Fruit fly (Drosophila melanogaster) whole organism, embryonic: ENCODE results near the gene CG10140.

ENCODE experiments used
- Aef1 ChIP-seq: fragments of 200-800 bp; sonication (Bioruptor generic); IDR thresholded peaks from 3 replicates; pipeline ENCODE4 v1.3.6; 2022; ENCODE audit warnings: missing biosample characterization, missing genetic modification characterization
- Atf6 ChIP-seq: fragments of 200-800 bp; sonication (Bioruptor generic); IDR thresholded peaks from 2 replicates; pipeline ENCODE4 v1.3.6; 2022; ENCODE audit warnings: missing biosample characterization, missing genetic modification characterization
- Bgb ChIP-seq: fragments of 200-800 bp; sonication (Bioruptor generic); IDR thresholded peaks from 2 replicates; pipeline ENCODE4 v1.3.6; 2022; ENCODE audit warnings: missing biosample characterization, missing genetic modification characterization; ENCODE audit not compliant: partially characterized antibody
- Blimp-1 ChIP-seq: fragments of 200-800 bp; sonication (Bioruptor generic); optimal IDR thresholded peaks from 3 replicates; lab custom pipeline; 2018; ENCODE audit warnings: missing biosample characterization, missing genetic modification characterization, mild to moderate bottlenecking, moderate library complexity, missing genetic modification reagents
- CG10366 ChIP-seq: fragments of 200-800 bp; sonication (Bioruptor generic); IDR thresholded peaks from 2 replicates; pipeline ENCODE4 v1.3.6; 2022; ENCODE audit warnings: missing biosample characterization, missing genetic modification characterization
- CG10959 ChIP-seq: fragments of 200-800 bp; sonication (Bioruptor generic); IDR thresholded peaks from 2 replicates; pipeline ENCODE4 v1.3.6; 2022; ENCODE audit warnings: missing biosample characterization, missing genetic modification characterization
- CG11085 ChIP-seq: fragments of 200-800 bp; sonication (Bioruptor generic); IDR thresholded peaks from 2 replicates; pipeline ENCODE4 v1.3.6; 2022; ENCODE audit warnings: missing biosample characterization, missing genetic modification characterization
- CG15601 ChIP-seq: fragments of 200-800 bp; sonication (Bioruptor generic); optimal IDR thresholded peaks from 3 replicates; lab custom pipeline; 2019; ENCODE audit warnings: missing biosample characterization, mild to moderate bottlenecking, missing genetic modification characterization, moderate library complexity
- CG17802 ChIP-seq: fragments of 200-800 bp; sonication (Bioruptor generic); optimal IDR thresholded peaks from 2 replicates; lab custom pipeline; 2018; ENCODE audit warnings: missing biosample characterization, mild to moderate bottlenecking, missing genetic modification characterization, moderate library complexity
- CG2129 ChIP-seq: fragments of 200-800 bp; sonication (Bioruptor generic); IDR thresholded peaks from 2 replicates; pipeline ENCODE4 v1.3.6; 2022; ENCODE audit warnings: missing biosample characterization, missing genetic modification characterization; ENCODE audit not compliant: partially characterized antibody
- CG2712 ChIP-seq: fragments of 200-800 bp; optimal IDR thresholded peaks from 3 replicates; lab custom pipeline; 2019; ENCODE audit warnings: missing biosample characterization, mild to moderate bottlenecking, missing genetic modification characterization, moderate library complexity
- CG3163 ChIP-seq: fragments of 200-800 bp; sonication (Bioruptor generic); optimal IDR thresholded peaks from 3 replicates; lab custom pipeline; 2016; ENCODE audit warnings: missing biosample characterization, missing genetic modification characterization
- CG32767 ChIP-seq: fragments of 200-800 bp; sonication (Bioruptor generic); IDR thresholded peaks from 2 replicates; pipeline ENCODE4 v1.3.6; 2022; ENCODE audit warnings: missing biosample characterization, missing genetic modification characterization
- CG33557 ChIP-seq: fragments of 200-800 bp; sonication (Bioruptor generic); optimal IDR thresholded peaks from 2 replicates; lab custom pipeline; 2019; ENCODE audit warnings: missing biosample characterization, mild to moderate bottlenecking, missing genetic modification characterization, moderate library complexity
- CG6765 ChIP-seq: fragments of 200-800 bp; sonication (Bioruptor generic); optimal IDR thresholded peaks from 3 replicates; lab custom pipeline; 2017; ENCODE audit warnings: missing biosample characterization, mild to moderate bottlenecking, missing genetic modification characterization
- Deaf1 ChIP-seq: fragments of 200-800 bp; optimal IDR thresholded peaks from 3 replicates; lab custom pipeline; 2019; ENCODE audit warnings: missing biosample characterization, mild to moderate bottlenecking, missing genetic modification characterization, moderate library complexity
- Dip2 ChIP-seq: fragments of 200-800 bp; sonication (Bioruptor generic); IDR thresholded peaks from 2 replicates; pipeline ENCODE4 v1.3.6; 2022; ENCODE audit warnings: missing biosample characterization, missing genetic modification characterization
- Drgx ChIP-seq: fragments of 200-800 bp; sonication (Bioruptor generic); IDR thresholded peaks from 2 replicates; pipeline ENCODE4 v1.3.6; 2022; ENCODE audit warnings: missing biosample characterization, missing genetic modification characterization
- Fer1 ChIP-seq: fragments of 200-800 bp; sonication (Bioruptor generic); optimal IDR thresholded peaks from 2 replicates; lab custom pipeline; 2017; ENCODE audit warnings: missing biosample characterization, mild to moderate bottlenecking, missing genetic modification characterization
- HLH3B ChIP-seq: fragments of 200-800 bp; sonication (Bioruptor generic); IDR thresholded peaks from 2 replicates; pipeline ENCODE4 v1.3.6; 2022; ENCODE audit warnings: missing biosample characterization, missing genetic modification characterization
- Hand ChIP-seq: fragments of 200-800 bp; sonication (Bioruptor generic); optimal IDR thresholded peaks from 2 replicates; lab custom pipeline; 2017; ENCODE audit warnings: mild to moderate bottlenecking, missing biosample characterization, missing genetic modification reagents, missing genetic modification characterization
- Med ChIP-seq: fragments of 200-800 bp; sonication (Bioruptor generic); peaks from one replicate; lab custom pipeline; 2016; ENCODE audit warnings: missing biosample characterization, missing genetic modification characterization, mild to moderate bottlenecking, inconsistent platforms, moderate library complexity
- Myb ChIP-seq: fragments of 200-800 bp; sonication (Bioruptor generic); optimal IDR thresholded peaks from 2 replicates; lab custom pipeline; 2016; ENCODE audit warnings: missing biosample characterization, missing genetic modification characterization
- NFAT ChIP-seq: fragments of 200-800 bp; sonication (Bioruptor generic); IDR thresholded peaks from 2 replicates; pipeline ENCODE4 v1.3.6; 2022; ENCODE audit warnings: missing biosample characterization, missing genetic modification characterization
- Opbp ChIP-seq: fragments of 200-800 bp; sonication (Bioruptor generic); IDR thresholded peaks from 3 replicates; pipeline ENCODE4 v1.3.6; 2022; ENCODE audit warnings: missing biosample characterization, missing genetic modification characterization; ENCODE audit not compliant: partially characterized antibody
- Trl ChIP-seq, 3 experiments: fragments of >200 bp in 2 of 3; fragments of 200-800 bp in 1 of 3; sonication (Bioruptor generic) in 1 of 3; optimal IDR thresholded peaks; 2 replicates in 1 of 3; 3 replicates in 2 of 3; lab custom pipeline; 2016 to 2017; ENCODE audit warnings: missing biosample characterization in 1 of 3, missing genetic modification characterization in 1 of 3
- ap ChIP-seq: fragments of 200-800 bp; sonication (Bioruptor generic); IDR thresholded peaks from 2 replicates; pipeline ENCODE4 v1.3.6; 2022; ENCODE audit warnings: missing biosample characterization, missing genetic modification characterization
- ash1 ChIP-seq: fragments of 200-800 bp; sonication (Bioruptor generic); optimal IDR thresholded peaks from 2 replicates; lab custom pipeline; 2018; ENCODE audit warnings: missing biosample characterization, mild to moderate bottlenecking, missing genetic modification characterization
- bsh ChIP-seq, 2 experiments: fragments of 200-800 bp; sonication (Bioruptor generic); optimal IDR thresholded peaks; 2 replicates each; lab custom pipeline; 2017 to 2018; ENCODE audit warnings: mild to moderate bottlenecking in 2 of 2, missing biosample characterization in 2 of 2, missing genetic modification characterization in 2 of 2, moderate library complexity in 1 of 2
- chinmo ChIP-seq: fragments of 200-800 bp; sonication (Bioruptor generic); IDR thresholded peaks from 4 replicates; pipeline ENCODE4 v1.3.6; 2022; ENCODE audit warnings: missing biosample characterization, missing genetic modification characterization; ENCODE audit not compliant: partially characterized antibody
- ci ChIP-seq: fragments of 200-800 bp; sonication (Bioruptor generic); IDR thresholded peaks from 3 replicates; pipeline ENCODE4 v1.3.6; 2022; ENCODE audit warnings: missing biosample characterization, missing genetic modification characterization
- crol ChIP-seq: fragments of 200-800 bp; sonication (Bioruptor generic); IDR thresholded peaks from 2 replicates; pipeline ENCODE4 v1.3.6; 2022; ENCODE audit warnings: missing biosample characterization, missing genetic modification characterization
- ewg ChIP-seq: fragments of 200-800 bp; sonication (Bioruptor generic); optimal IDR thresholded peaks from 3 replicates; lab custom pipeline; 2017; ENCODE audit warnings: mild to moderate bottlenecking, missing biosample characterization, missing genetic modification reagents, missing genetic modification characterization
- hth ChIP-seq: fragments of >200 bp; optimal IDR thresholded peaks from 2 replicates; lab custom pipeline; 2017; ENCODE audit warnings: inconsistent platforms
- mld ChIP-seq: fragments of 200-800 bp; sonication (Bioruptor generic); IDR thresholded peaks from 3 replicates; pipeline ENCODE4 v1.3.6; 2022; ENCODE audit warnings: missing biosample characterization, missing genetic modification characterization; ENCODE audit not compliant: partially characterized antibody
- nom ChIP-seq: fragments of 200-800 bp; sonication (Bioruptor generic); optimal IDR thresholded peaks from 2 replicates; lab custom pipeline; 2017; ENCODE audit warnings: missing biosample characterization, missing genetic modification characterization, mild to moderate bottlenecking, moderate library complexity, missing genetic modification reagents
- sisA ChIP-seq: fragments of 200-800 bp; sonication (Bioruptor generic); IDR thresholded peaks from 2 replicates; pipeline ENCODE4 v1.3.6; 2022; ENCODE audit warnings: missing biosample characterization, missing genetic modification characterization
- so ChIP-seq: fragments of 200-800 bp; sonication (Bioruptor generic); IDR thresholded peaks from 3 replicates; pipeline ENCODE4 v1.3.6; 2022; ENCODE audit warnings: missing biosample characterization, missing genetic modification characterization
- sr ChIP-seq: fragments of 200-800 bp; sonication (Bioruptor generic); IDR thresholded peaks from 3 replicates; pipeline ENCODE4 v1.3.6; 2022; ENCODE audit warnings: missing biosample characterization, missing genetic modification characterization
- tin ChIP-seq: fragments of 200-800 bp; sonication (Bioruptor generic); optimal IDR thresholded peaks from 3 replicates; lab custom pipeline; 2016; ENCODE audit warnings: missing biosample characterization, missing genetic modification characterization
- tna ChIP-seq: fragments of 200-800 bp; sonication (Bioruptor generic); IDR thresholded peaks from 2 replicates; pipeline ENCODE4 v1.3.6; 2022; ENCODE audit warnings: missing biosample characterization, missing genetic modification characterization; ENCODE audit not compliant: partially characterized antibody
- vvl ChIP-seq: fragments of 200-800 bp; sonication (Bioruptor generic); IDR thresholded peaks from 2 replicates; pipeline ENCODE4 v1.3.6; 2022; ENCODE audit warnings: missing biosample characterization, missing genetic modification characterization

The CG10140 gene

dm6 chr3L:13435170-13435727 is 5.0 kb downstream of the CG10140 start, which contains the start of gene CG10713:
Gene CG10713, minus strand, starts transcription at chr3L:13435229.
- TF ChIP-seq vvl: peak; percentile 29; the same call in 1 of the 2 replicates
- 0 out of 3 replicates have a peak, but pooled peaks have one; percentile 50 for TF ChIP-seq mld (GFP tag; lab: Robert Waterston, UW)
- TF ChIP-seq tna (GFP tag; lab: Robert Waterston, UW): no peak
- TF ChIP-seq sr: 0 out of 3 replicates have a peak, but pooled peaks have one; percentile 52
- TF ChIP-seq crol: peak; percentile 81
- TF ChIP-seq CG3163 (GFP tag; lab: Kevin White, UChicago): peak; percentile 89
- TF ChIP-seq Dip2 (GFP tag; lab: Robert Waterston, UW): no peak
- peak; percentile 29; the same call in 1 of the 3 replicates for TF ChIP-seq Aef1
- TF ChIP-seq hth (lab: Kevin White, UChicago): no peak
- TF ChIP-seq CG10959 (GFP tag; lab: Robert Waterston, UW): no peak
- TF ChIP-seq CG11085: 0 out of 2 replicates have a peak, but pooled peaks have one; percentile 7
- peak; percentile 57 for TF ChIP-seq Med (GFP tag; lab: Kevin White, UChicago)
- no peak for TF ChIP-seq Blimp-1 (GFP tag; lab: Kevin White, UChicago)
- TF ChIP-seq Trl (optimal IDR thresholded peaks at IDR 0.05; lab: Kevin White, UChicago): peak; percentile 51 to 54
- no peak for TF ChIP-seq Trl (GFP tag; optimal IDR thresholded peaks at IDR 0.05; lab: Kevin White, UChicago)
- no peak for TF ChIP-seq sisA
- TF ChIP-seq bsh (GFP tag; optimal IDR thresholded peaks at IDR 0.05; lab: Kevin White, UChicago): peak in 1 of 2 experiments; percentile 49
- TF ChIP-seq ci (GFP tag; lab: Robert Waterston, UW): 0 out of 3 replicates have a peak, but pooled peaks have one; percentile 8
- peak; percentile 76 for TF ChIP-seq nom (GFP tag; lab: Kevin White, UChicago)
- 0 out of 4 replicates have a peak, but pooled peaks have one; percentile 52 for TF ChIP-seq chinmo (GFP tag; lab: Robert Waterston, UW)
- TF ChIP-seq CG32767 (GFP tag; lab: Robert Waterston, UW): peak; percentile 48; the same call in 1 of the 2 replicates
- TF ChIP-seq CG17802: no peak
- TF ChIP-seq CG2712 (tag; lab: Kevin White, UChicago): peak; percentile 83
- TF ChIP-seq HLH3B (GFP tag; lab: Robert Waterston, UW): peak; percentile 18; the same call in 1 of the 2 replicates
- no peak for TF ChIP-seq NFAT (GFP tag; lab: Robert Waterston, UW)
- peak; percentile 21 for TF ChIP-seq Fer1 (GFP tag; lab: Kevin White, UChicago)
- no peak for TF ChIP-seq CG2129 (GFP tag; lab: Robert Waterston, UW)
- 0 out of 3 replicates have a peak, but pooled peaks have one; percentile 13 for TF ChIP-seq so (GFP tag; lab: Robert Waterston, UW)
- TF ChIP-seq Deaf1 (tag; lab: Kevin White, UChicago): peak; percentile 46
- no peak for TF ChIP-seq ash1 (GFP tag; lab: Kevin White, UChicago)
- TF ChIP-seq Atf6 (GFP tag; lab: Robert Waterston, UW): peak; percentile 24; the same call in 1 of the 2 replicates
- TF ChIP-seq CG33557 (GFP tag; lab: Kevin White, UChicago): no peak
- no peak for TF ChIP-seq tin (GFP tag; lab: Kevin White, UChicago)
- TF ChIP-seq CG6765 (GFP tag; lab: Kevin White, UChicago): no peak
- TF ChIP-seq Opbp (GFP tag; lab: Robert Waterston, UW): 0 out of 3 replicates have a peak, but pooled peaks have one; percentile 27
- TF ChIP-seq CG15601 (tag; lab: Kevin White, UChicago): no peak
- peak; percentile 74 for TF ChIP-seq Drgx (GFP tag; lab: Robert Waterston, UW)
- TF ChIP-seq ap (GFP tag; lab: Robert Waterston, UW): no peak
- TF ChIP-seq CG10366 (GFP tag; lab: Robert Waterston, UW): no peak
- peak; percentile 76 for TF ChIP-seq Myb
- TF ChIP-seq ewg (GFP tag; lab: Kevin White, UChicago): peak; percentile 98
- peak; percentile 40; the same call in 1 of the 2 replicates for TF ChIP-seq Bgb
- TF ChIP-seq Hand (GFP tag; lab: Kevin White, UChicago): peak; percentile 8
